Fruit fly (Drosophila melanogaster) whole organism, embryonic: ENCODE measurements around the gene Sec22.

Experiments used
- Atf-2 ChIP-seq: fragments of 200-800 bp; sonication (Bioruptor generic); optimal IDR thresholded peaks from 2 replicates; lab custom pipeline; 2016; ENCODE audit warnings: missing biosample characterization, missing genetic modification characterization
- BEAF-32 ChIP-seq: fragments of 200-800 bp; sonication (Bioruptor generic); optimal IDR thresholded peaks from 3 replicates; lab custom pipeline; 2017; ENCODE audit warnings: missing biosample characterization, missing genetic modification characterization, mild to moderate bottlenecking, moderate library complexity, missing genetic modification reagents
- CG11456 ChIP-seq: fragments of 200-800 bp; sonication (Bioruptor generic); IDR thresholded peaks from 3 replicates; pipeline ENCODE4 v1.3.6; 2022; ENCODE audit warnings: missing biosample characterization, missing genetic modification characterization
- CG11695 ChIP-seq: fragments of 200-800 bp; sonication (Bioruptor generic); IDR thresholded peaks from 3 replicates; pipeline ENCODE4 v1.3.6; 2022; ENCODE audit warnings: missing biosample characterization, missing genetic modification characterization
- CG15073 ChIP-seq: fragments of 200-800 bp; sonication (Bioruptor generic); optimal IDR thresholded peaks from 2 replicates; lab custom pipeline; 2016; ENCODE audit warnings: missing biosample characterization, missing genetic modification characterization
- CG1647 ChIP-seq: fragments of 200-800 bp; sonication (Bioruptor generic); optimal IDR thresholded peaks from 3 replicates; lab custom pipeline; 2016; ENCODE audit warnings: missing biosample characterization, missing genetic modification characterization
- CG16813 ChIP-seq: fragments of 200-800 bp; sonication (Bioruptor generic); IDR thresholded peaks from 3 replicates; pipeline ENCODE4 v1.3.6; 2022; ENCODE audit warnings: missing biosample characterization, missing genetic modification characterization; ENCODE audit not compliant: partially characterized antibody
- CG17359 ChIP-seq: fragments of 200-800 bp; sonication (Bioruptor generic); optimal IDR thresholded peaks from 3 replicates; lab custom pipeline; 2018; ENCODE audit warnings: missing biosample characterization, mild to moderate bottlenecking, missing genetic modification characterization, moderate library complexity
- CG17829 ChIP-seq: fragments of 200-800 bp; optimal IDR thresholded peaks from 2 replicates; lab custom pipeline; 2019; ENCODE audit warnings: missing biosample characterization, mild to moderate bottlenecking, missing genetic modification characterization, moderate library complexity
- CG3065 ChIP-seq: fragments of 200-800 bp; sonication (Bioruptor generic); optimal IDR thresholded peaks from 2 replicates; lab custom pipeline; 2016; ENCODE audit warnings: missing biosample characterization, missing genetic modification characterization
- CG32772 ChIP-seq: fragments of 200-800 bp; sonication (Bioruptor generic); IDR thresholded peaks from 2 replicates; pipeline ENCODE4 v1.3.6; 2022; ENCODE audit warnings: missing biosample characterization, missing genetic modification characterization
- CG34422 ChIP-seq: fragments of 200-800 bp; sonication (Bioruptor generic); IDR thresholded peaks from 3 replicates; pipeline ENCODE4 v1.3.6; 2022; ENCODE audit warnings: missing biosample characterization, missing genetic modification characterization
- CG6791 ChIP-seq: fragments of 200-800 bp; sonication (Bioruptor generic); IDR thresholded peaks from 3 replicates; pipeline ENCODE4 v1.3.6; 2022; ENCODE audit warnings: missing biosample characterization, missing genetic modification characterization; ENCODE audit not compliant: partially characterized antibody
- CG6813 ChIP-seq: fragments of 200-800 bp; sonication (Bioruptor generic); optimal IDR thresholded peaks from 2 replicates; lab custom pipeline; 2017; ENCODE audit warnings: missing biosample characterization, missing genetic modification characterization, mild to moderate bottlenecking, moderate library complexity, missing genetic modification reagents
- CG7271 ChIP-seq: fragments of 200-800 bp; sonication (Bioruptor generic); optimal IDR thresholded peaks from 2 replicates; lab custom pipeline; 2018; ENCODE audit warnings: missing biosample characterization, mild to moderate bottlenecking, missing genetic modification characterization, moderate library complexity
- CG9727 ChIP-seq: fragments of 200-800 bp; sonication (Bioruptor generic); optimal IDR thresholded peaks from 3 replicates; lab custom pipeline; 2017; ENCODE audit warnings: missing biosample characterization, mild to moderate bottlenecking, missing genetic modification characterization
- Dbx ChIP-seq: fragments of 200-800 bp; sonication (Bioruptor generic); IDR thresholded peaks from 3 replicates; pipeline ENCODE4 v1.3.6; 2022; ENCODE audit warnings: missing biosample characterization, missing genetic modification characterization
- Dref ChIP-seq: fragments of 200-800 bp; sonication (Bioruptor generic); IDR thresholded peaks from 2 replicates; pipeline ENCODE4 v1.3.6; 2022; ENCODE audit warnings: missing biosample characterization, missing genetic modification characterization
- E2f1 ChIP-seq: fragments of 200-800 bp; sonication (Bioruptor generic); IDR thresholded peaks from 2 replicates; pipeline ENCODE4 v1.3.6; 2022; ENCODE audit warnings: missing biosample characterization, missing genetic modification characterization
- Elba2 ChIP-seq: fragments of 200-800 bp; sonication (Bioruptor generic); optimal IDR thresholded peaks from 3 replicates; lab custom pipeline; 2016; ENCODE audit warnings: missing biosample characterization, missing genetic modification characterization
- Ets65A ChIP-seq: fragments of 200-800 bp; sonication (Bioruptor generic); peaks from one replicate; lab custom pipeline; 2016; ENCODE audit warnings: missing biosample characterization, missing genetic modification characterization
- HLH4C ChIP-seq: fragments of 200-800 bp; sonication (Bioruptor generic); IDR thresholded peaks from 3 replicates; pipeline ENCODE4 v1.3.6; 2022; ENCODE audit warnings: missing biosample characterization, missing genetic modification characterization; ENCODE audit not compliant: partially characterized antibody
- HLH54F ChIP-seq: fragments of 200-800 bp; sonication (Bioruptor generic); optimal IDR thresholded peaks from 3 replicates; lab custom pipeline; 2016; ENCODE audit warnings: missing biosample characterization, missing genetic modification characterization
- Lpt ChIP-seq: fragments of >200 bp; optimal IDR thresholded peaks from 2 replicates; lab custom pipeline; 2018; ENCODE audit warnings: missing biosample characterization, missing genetic modification characterization
- NC2α ChIP-seq: fragments of 200-800 bp; sonication (Bioruptor generic); optimal IDR thresholded peaks from 2 replicates; lab custom pipeline; 2016; ENCODE audit warnings: missing biosample characterization, missing genetic modification characterization
- Ravus ChIP-seq: fragments of 200-800 bp; sonication (Bioruptor generic); IDR thresholded peaks from 2 replicates; pipeline ENCODE4 v1.3.6; 2022; ENCODE audit warnings: missing biosample characterization, missing genetic modification characterization
- Rfx ChIP-seq: fragments of 200-800 bp; sonication (Bioruptor generic); IDR thresholded peaks from 2 replicates; pipeline ENCODE4 v1.3.6; 2022; ENCODE audit warnings: missing biosample characterization, missing genetic modification characterization
- Sry-β ChIP-seq: fragments of 200-800 bp; sonication (Bioruptor generic); optimal IDR thresholded peaks from 2 replicates; lab custom pipeline; 2018; ENCODE audit warnings: missing biosample characterization, mild to moderate bottlenecking, missing genetic modification characterization, moderate library complexity
- Usf ChIP-seq: fragments of 200-800 bp; sonication (Bioruptor generic); optimal IDR thresholded peaks from 2 replicates; lab custom pipeline; 2017; ENCODE audit warnings: missing genotype, missing biosample characterization, missing genetic modification characterization
- amos ChIP-seq: fragments of 200-800 bp; sonication (Bioruptor generic); IDR thresholded peaks from 2 replicates; pipeline ENCODE4 v1.3.6; 2022; ENCODE audit warnings: missing biosample characterization, missing genetic modification characterization; ENCODE audit not compliant: partially characterized antibody
- ase ChIP-seq: fragments of 200-800 bp; sonication (Bioruptor generic); IDR thresholded peaks from 3 replicates; pipeline ENCODE4 v1.3.6; 2022; ENCODE audit warnings: missing biosample characterization, missing genetic modification characterization
- bab2 ChIP-seq: fragments of 200-800 bp; sonication (Bioruptor generic); optimal IDR thresholded peaks from 2 replicates; lab custom pipeline; 2016; ENCODE audit warnings: missing biosample characterization, missing genetic modification characterization
- chm ChIP-seq: fragments of 200-800 bp; sonication (Bioruptor generic); IDR thresholded peaks from 2 replicates; pipeline ENCODE4 v1.3.6; 2022; ENCODE audit warnings: missing biosample characterization, missing genetic modification characterization
- croc ChIP-seq: fragments of 200-800 bp; sonication (Bioruptor generic); conservative IDR thresholded peaks from 3 replicates; pipeline ENCODE4 v1.3.6; 2022; ENCODE audit warnings: missing biosample characterization, missing genetic modification characterization
- crol ChIP-seq: fragments of 200-800 bp; sonication (Bioruptor generic); IDR thresholded peaks from 2 replicates; pipeline ENCODE4 v1.3.6; 2022; ENCODE audit warnings: missing biosample characterization, missing genetic modification characterization
- ewg ChIP-seq: fragments of 200-800 bp; sonication (Bioruptor generic); optimal IDR thresholded peaks from 3 replicates; lab custom pipeline; 2017; ENCODE audit warnings: mild to moderate bottlenecking, missing biosample characterization, missing genetic modification reagents, missing genetic modification characterization
- fd3F ChIP-seq: fragments of 200-800 bp; sonication (Bioruptor generic); optimal IDR thresholded peaks from 2 replicates; lab custom pipeline; 2018; ENCODE audit warnings: missing biosample characterization, mild to moderate bottlenecking, missing genetic modification characterization, moderate library complexity
- h ChIP-seq: fragments of >200 bp; optimal IDR thresholded peaks from 2 replicates; lab custom pipeline; 2017
- inv ChIP-seq: fragments of 200-800 bp; sonication (Bioruptor generic); IDR thresholded peaks from 2 replicates; pipeline ENCODE4 v1.3.6; 2022; ENCODE audit warnings: missing biosample characterization, missing genetic modification characterization; ENCODE audit not compliant: partially characterized antibody
- kni ChIP-seq: fragments of 200-800 bp; sonication (Bioruptor generic); optimal IDR thresholded peaks from 3 replicates; lab custom pipeline; 2017; ENCODE audit warnings: mild to moderate bottlenecking, missing biosample characterization, missing genetic modification reagents, missing genetic modification characterization
- odd ChIP-seq: fragments of 200-800 bp; sonication (Bioruptor generic); optimal IDR thresholded peaks from 2 replicates; lab custom pipeline; 2017; ENCODE audit warnings: missing biosample characterization, mild to moderate bottlenecking, missing genetic modification characterization
- onecut ChIP-seq: fragments of 200-800 bp; sonication (Bioruptor generic); IDR thresholded peaks from 2 replicates; pipeline ENCODE4 v1.3.6; 2022; ENCODE audit warnings: missing biosample characterization, missing genetic modification characterization
- rib ChIP-seq: fragments of 200-800 bp; sonication (Bioruptor generic); IDR thresholded peaks from 2 replicates; pipeline ENCODE4 v1.3.6; 2022; ENCODE audit warnings: missing biosample characterization, missing genetic modification characterization
- run ChIP-seq: fragments of 200-800 bp; sonication (Bioruptor generic); optimal IDR thresholded peaks from 3 replicates; lab custom pipeline; 2018; ENCODE audit warnings: missing biosample characterization, mild to moderate bottlenecking, missing genetic modification characterization
- salm ChIP-seq: fragments of 200-800 bp; sonication (Bioruptor generic); optimal IDR thresholded peaks from 2 replicates; lab custom pipeline; 2018; ENCODE audit warnings: missing biosample characterization, mild to moderate bottlenecking, missing genetic modification characterization
- sisA ChIP-seq: fragments of 200-800 bp; sonication (Bioruptor generic); IDR thresholded peaks from 2 replicates; pipeline ENCODE4 v1.3.6; 2022; ENCODE audit warnings: missing biosample characterization, missing genetic modification characterization
- sob ChIP-seq: fragments of 200-800 bp; sonication (Bioruptor generic); IDR thresholded peaks from 2 replicates; pipeline ENCODE4 v1.3.6; 2022; ENCODE audit warnings: missing biosample characterization, missing genetic modification characterization
- sqz ChIP-seq: fragments of 200-800 bp; sonication (Bioruptor generic); optimal IDR thresholded peaks from 3 replicates; lab custom pipeline; 2018; ENCODE audit warnings: missing biosample characterization, mild to moderate bottlenecking, missing genetic modification characterization
- ssp ChIP-seq: fragments of 200-800 bp; sonication (Bioruptor generic); IDR thresholded peaks from 2 replicates; pipeline ENCODE4 v1.3.6; 2022; ENCODE audit warnings: missing biosample characterization, missing genetic modification characterization
- trh ChIP-seq: fragments of 200-800 bp; sonication (Bioruptor generic); optimal IDR thresholded peaks from 2 replicates; lab custom pipeline; 2016; ENCODE audit warnings: missing biosample characterization, missing genetic modification characterization
- zfh1 ChIP-seq: fragments of 200-800 bp; sonication (Bioruptor generic); IDR thresholded peaks from 3 replicates; pipeline ENCODE4 v1.3.6; 2022; ENCODE audit warnings: missing biosample characterization, missing genetic modification characterization

Sec22 gene

dm6 chrX:765039-765508 is 40.8 kb upstream of the Sec22 start, which contains the start of gene RpL22 (continued):
- TF ChIP-seq inv (GFP tag; lab: Robert Waterston, UW) = no peak; the same call in 1 of the 2 replicates
- peak; percentile 63; the same call in 2 of the 3 replicates for TF ChIP-seq croc
- TF ChIP-seq crol = peak; percentile 19
- peak; percentile 72 for TF ChIP-seq run
- TF ChIP-seq ssp (GFP tag; lab: Robert Waterston, UW) = peak; percentile 69
- TF ChIP-seq Rfx (GFP tag; lab: Robert Waterston, UW) = peak; percentile 94
- peak; percentile 68 for TF ChIP-seq salm
- peak; percentile 89 for TF ChIP-seq zfh1
- peak; percentile 95 for TF ChIP-seq CG6813 (GFP tag; lab: Kevin White, UChicago)
- peak; percentile 92 for TF ChIP-seq Dbx (GFP tag; lab: Robert Waterston, UW)
- TF ChIP-seq sob (GFP tag; lab: Robert Waterston, UW) = peak; percentile 94
- TF ChIP-seq CG32772 (GFP tag; lab: Robert Waterston, UW) = peak; percentile 69
- peak; percentile 54 for TF ChIP-seq trh
- TF ChIP-seq Sry-β (GFP tag; lab: Kevin White, UChicago) = peak; percentile 33
- TF ChIP-seq odd (GFP tag; lab: Kevin White, UChicago) = peak; percentile 93
- TF ChIP-seq NC2α (GFP tag; lab: Kevin White, UChicago) = peak; percentile 86
- TF ChIP-seq chm (GFP tag; lab: Robert Waterston, UW) = peak; percentile 92
- peak; percentile 44; the same call in 1 of the 2 replicates for TF ChIP-seq sisA (GFP tag; lab: Robert Waterston, UW)
- peak; percentile 91 for TF ChIP-seq onecut (GFP tag; lab: Robert Waterston, UW)
- TF ChIP-seq kni = peak; percentile 72
- TF ChIP-seq CG15073 (GFP tag; lab: Kevin White, UChicago) = no peak
- TF ChIP-seq CG17359 = peak; percentile 81
- peak; percentile 94 for TF ChIP-seq ewg
- peak; percentile 66 for TF ChIP-seq BEAF-32
- peak; percentile 83 for TF ChIP-seq ase (GFP tag; lab: Robert Waterston, UW)
- TF ChIP-seq Ets65A (GFP tag; lab: Kevin White, UChicago) = peak; percentile 98
- TF ChIP-seq CG17829 (tag; lab: Kevin White, UChicago) = peak; percentile 80
- peak; percentile 96 for TF ChIP-seq CG11456 (GFP tag; lab: Robert Waterston, UW)
- peak; percentile 68 for TF ChIP-seq CG11695 (GFP tag; lab: Robert Waterston, UW)
- no peak for TF ChIP-seq h
- peak; percentile 83 for TF ChIP-seq HLH54F (GFP tag; lab: Kevin White, UChicago)
- peak; percentile 76 for TF ChIP-seq E2f1 (GFP tag; lab: Robert Waterston, UW)
- peak; percentile 77 for TF ChIP-seq bab2
- TF ChIP-seq Atf-2 (GFP tag; lab: Kevin White, UChicago) = peak; percentile 75
- peak; percentile 83 for TF ChIP-seq Usf (GFP tag; lab: Kevin White, UChicago)
- peak; percentile 85 for TF ChIP-seq rib (GFP tag; lab: Robert Waterston, UW)
- TF ChIP-seq Elba2 = peak; percentile 40
- 0 out of 3 replicates have a peak, but pooled peaks have one; percentile 20 for TF ChIP-seq CG16813 (GFP tag; lab: Robert Waterston, UW)
- TF ChIP-seq amos (GFP tag; lab: Robert Waterston, UW) = peak; percentile 56
- TF ChIP-seq sqz (GFP tag; lab: Kevin White, UChicago) = peak; percentile 93
- peak; percentile 79 for TF ChIP-seq CG3065 (GFP tag; lab: Kevin White, UChicago)
- peak; percentile 83 for TF ChIP-seq CG34422 (GFP tag; lab: Robert Waterston, UW)
- no peak for TF ChIP-seq Lpt (GFP tag; lab: Kevin White, UChicago)
- peak; percentile 82 for TF ChIP-seq CG7271 (tag; lab: Kevin White, UChicago)
- peak; percentile 93 for TF ChIP-seq CG9727 (GFP tag; lab: Kevin White, UChicago)
- peak; percentile 37; the same call in 1 of the 3 replicates for TF ChIP-seq HLH4C
- TF ChIP-seq fd3F (GFP tag; lab: Kevin White, UChicago) = peak; percentile 69
- TF ChIP-seq Ravus (GFP tag; lab: Robert Waterston, UW) = peak; percentile 21; the same call in 1 of the 2 replicates
- peak; percentile 59; the same call in 1 of the 3 replicates for TF ChIP-seq CG6791 (GFP tag; lab: Robert Waterston, UW)
- peak; percentile 70 for TF ChIP-seq CG1647 (GFP tag; lab: Kevin White, UChicago)
- peak; percentile 67 for TF ChIP-seq Dref (GFP tag; lab: Robert Waterston, UW)
